Fruit fly (Drosophila melanogaster): ENCODE data around the gene CG17648.

The CG17648 gene

dm6 chr2L:1727826-1728619, 24.1 kb upstream of the CG17648 start (continued):
- TF ChIP-seq gt (GFP tag; IDR thresholded peaks at IDR 0.05) (peak; percentile 83; the same call in 1 of the 2 replicates), slp2 (GFP tag; optimal IDR thresholded peaks at IDR 0.05) (peak; percentile 74), Ets97D (GFP tag; optimal IDR thresholded peaks at IDR 0.05) (peak; percentile 67), chm (GFP tag; IDR thresholded peaks at IDR 0.05) (peak; percentile 95), CG8944 (GFP tag; optimal IDR thresholded peaks at IDR 0.05) (peak; percentile 64), fd102C (GFP tag; optimal IDR thresholded peaks at IDR 0.05) (peak; percentile 67), Aef1 (GFP tag; IDR thresholded peaks at IDR 0.05) (peak; percentile 94), ara (GFP tag; IDR thresholded peaks at IDR 0.05) (peak; percentile 94), E2f1 (GFP tag; IDR thresholded peaks at IDR 0.05) (peak; percentile 95), CG4854 (GFP tag; optimal IDR thresholded peaks at IDR 0.05) (peak; percentile 92), Nf-YA (GFP tag; IDR thresholded peaks at IDR 0.05) (peak; percentile 92), Myb (GFP tag; optimal IDR thresholded peaks at IDR 0.05) (peak; percentile 54), Jarid2 (GFP tag; optimal IDR thresholded peaks at IDR 0.05) (peak; percentile 79), CG9215 (GFP tag; IDR thresholded peaks at IDR 0.05) (peak; percentile 97), Sox102F (GFP tag; optimal IDR thresholded peaks at IDR 0.05) (peak; percentile 97), CG32532 (GFP tag; IDR thresholded peaks at IDR 0.05) (peak; percentile 97), ERR (GFP tag; optimal IDR thresholded peaks at IDR 0.05) (peak; percentile 98), ab (GFP tag; optimal IDR thresholded peaks at IDR 0.05) (peak; percentile 17), CG30403 (GFP tag; optimal IDR thresholded peaks at IDR 0.05) (peak; percentile 97), nerfin-2 (GFP tag; IDR thresholded peaks at IDR 0.05; ENCODE audit: partially characterized antibody) (peak; percentile 78), CG7556 (GFP tag; optimal IDR thresholded peaks at IDR 0.05) (peak; percentile 99), HLH3B (GFP tag; IDR thresholded peaks at IDR 0.05) (peak; percentile 95), Gug (GFP tag; IDR thresholded peaks at IDR 0.05) (peak; percentile 90), CG18764 (GFP tag; optimal IDR thresholded peaks at IDR 0.05) (peak; percentile 86), CG6791 (GFP tag; IDR thresholded peaks at IDR 0.05; ENCODE audit: partially characterized antibody) (peak; percentile 81), otp (GFP tag; IDR thresholded peaks at IDR 0.05) (peak; percentile 94; the same call in 2 of the 3 replicates), CG11085 (GFP tag; IDR thresholded peaks at IDR 0.05) (peak; percentile 94), CG13287 (GFP tag; IDR thresholded peaks at IDR 0.05; ENCODE audit: partially characterized antibody) (peak; percentile 98), gcm2 (GFP tag; optimal IDR thresholded peaks at IDR 0.05) (peak; percentile 71), YL-1 (GFP tag; optimal IDR thresholded peaks at IDR 0.05) (peak; percentile 98), Chrac-16 (GFP tag; optimal IDR thresholded peaks at IDR 0.05) (peak; percentile 95), TFAM (GFP tag; optimal IDR thresholded peaks at IDR 0.05) (peak; percentile 34), br (optimal IDR thresholded peaks at IDR 0.05) (no peak), gro (GFP tag; optimal IDR thresholded peaks at IDR 0.05) (peak; percentile 66), CG8290 (GFP tag; optimal IDR thresholded peaks at IDR 0.05) (peak; percentile 57), CG8290 (tag; optimal IDR thresholded peaks at IDR 0.05) (peak; percentile 77 to 95), Hr39 (optimal IDR thresholded peaks at IDR 0.05) (no peak), CoRest (tag; optimal IDR thresholded peaks at IDR 0.05) (peak; percentile 99), CG14441 (GFP tag; IDR thresholded peaks at IDR 0.05) (peak; percentile 96), CG17568 (GFP tag; optimal IDR thresholded peaks at IDR 0.05) (peak; percentile 97), CG4424 (GFP tag; optimal IDR thresholded peaks at IDR 0.05) (peak; percentile 92), CG12219 (GFP tag; optimal IDR thresholded peaks at IDR 0.05) (peak; percentile 95), Ssrp (tag; optimal IDR thresholded peaks at IDR 0.05) (peak; percentile 97), ranshi (GFP tag; IDR thresholded peaks at IDR 0.05) (peak; percentile 95), Sin3A (optimal IDR thresholded peaks at IDR 0.05) (no peak), pzg (GFP tag; optimal IDR thresholded peaks at IDR 0.05) (peak; percentile 39), CG17912 (GFP tag; optimal IDR thresholded peaks at IDR 0.05) (peak; percentile 90), CG8478 (optimal IDR thresholded peaks at IDR 0.05) (no peak), usp (GFP tag; optimal IDR thresholded peaks at IDR 0.05) (no peak), CG6854 (GFP tag; optimal IDR thresholded peaks at IDR 0.05) (peak; percentile 97), CG7963 (GFP tag; IDR thresholded peaks at IDR 0.05; ENCODE audit: partially characterized antibody) (peak; percentile 58; the same call in 1 of the 3 replicates), CHES-1-like (GFP tag; optimal IDR thresholded peaks at IDR 0.05) (peak; percentile 85)
